Fruit fly (Drosophila melanogaster): Measurements from ENCODE around the gene CG13280.

The CG13280 gene

dm6 chr2L:16868897-16869324 is 48.0 kb upstream of the CG13280 start (continued):
- TF ChIP-seq CG1603 (tag; optimal IDR thresholded peaks at IDR 0.05): no peak
- TF ChIP-seq al (GFP tag; IDR thresholded peaks at IDR 0.05): no peak
- TF ChIP-seq Nf-YB (GFP tag; optimal IDR thresholded peaks at IDR 0.05): peak; percentile 34
- peak; percentile 37 for TF ChIP-seq CG8388 (GFP tag; optimal IDR thresholded peaks at IDR 0.05)
- TF ChIP-seq CG10431 (GFP tag; optimal IDR thresholded peaks at IDR 0.05): no peak
- TF ChIP-seq gem (tag; optimal IDR thresholded peaks at IDR 0.05): peak; percentile 76
- TF ChIP-seq CG11247 (GFP tag; IDR thresholded peaks at IDR 0.05): no peak
- TF ChIP-seq ranshi (GFP tag; IDR thresholded peaks at IDR 0.05): no peak
- TF ChIP-seq Side (GFP tag; optimal IDR thresholded peaks at IDR 0.05): no peak
- TF ChIP-seq CG7357 (GFP tag; IDR thresholded peaks at IDR 0.05): peak; percentile 52; the same call in 1 of the 3 replicates
- no peak for TF ChIP-seq pzg (GFP tag; optimal IDR thresholded peaks at IDR 0.05)
- peak; percentile 75 for TF ChIP-seq dysf (GFP tag; IDR thresholded peaks at IDR 0.05)
- TF ChIP-seq sr (GFP tag; IDR thresholded peaks at IDR 0.05): no peak
- TF ChIP-seq inv (GFP tag; IDR thresholded peaks at IDR 0.05; ENCODE audit: partially characterized antibody): no peak
- TF ChIP-seq CG3838 (GFP tag; optimal IDR thresholded peaks at IDR 0.05): no peak
- peak; percentile 33 for TF ChIP-seq CG17385 (GFP tag; optimal IDR thresholded peaks at IDR 0.05)
- TF ChIP-seq ttk (GFP tag; IDR thresholded peaks at IDR 0.05): peak; percentile 71
- TF ChIP-seq cad (GFP tag; optimal IDR thresholded peaks at IDR 0.05): no peak
- no peak for TF ChIP-seq CG4360 (GFP tag; IDR thresholded peaks at IDR 0.05)
- TF ChIP-seq Opbp (GFP tag; IDR thresholded peaks at IDR 0.05; ENCODE audit: partially characterized antibody): no peak; the same call in 2 of the 3 replicates
- TF ChIP-seq CG18764 (GFP tag; optimal IDR thresholded peaks at IDR 0.05): no peak
- no peak for TF ChIP-seq CG10321 (GFP tag; IDR thresholded peaks at IDR 0.05)
- TF ChIP-seq fd3F (GFP tag; optimal IDR thresholded peaks at IDR 0.05): peak; percentile 1
- TF ChIP-seq CTCF (GFP tag; optimal IDR thresholded peaks at IDR 0.05): no peak
- no peak for TF ChIP-seq CG8281 (tag; optimal IDR thresholded peaks at IDR 0.05)
- no peak for TF ChIP-seq HLH54F (GFP tag; optimal IDR thresholded peaks at IDR 0.05)
- no peak for TF ChIP-seq pb (GFP tag; optimal IDR thresholded peaks at IDR 0.05)
- no peak for TF ChIP-seq CG1832 (GFP tag; optimal IDR thresholded peaks at IDR 0.05)
- TF ChIP-seq CG43689 (GFP tag; IDR thresholded peaks at IDR 0.05): no peak
- no peak for TF ChIP-seq D19B (GFP tag; optimal IDR thresholded peaks at IDR 0.05)
- peak; percentile 72 for TF ChIP-seq CG2712 (tag; optimal IDR thresholded peaks at IDR 0.05)
- peak; percentile 41; the same call in 1 of the 2 replicates for TF ChIP-seq Xrp1 (GFP tag; IDR thresholded peaks at IDR 0.05)
- peak; percentile 72 for TF ChIP-seq crol (GFP tag; IDR thresholded peaks at IDR 0.05)
- no peak for TF ChIP-seq sna (GFP tag; IDR thresholded peaks at IDR 0.05; ENCODE audit: partially characterized antibody)
- no peak for TF ChIP-seq fd64A (GFP tag; optimal IDR thresholded peaks at IDR 0.05)
- TF ChIP-seq D (optimal IDR thresholded peaks at IDR 0.05): no peak
- TF ChIP-seq D (GFP tag; optimal IDR thresholded peaks at IDR 0.05): peak; percentile 24
- TF ChIP-seq CG31365 (tag; optimal IDR thresholded peaks at IDR 0.05): no peak
- TF ChIP-seq CG17186 (GFP tag; optimal IDR thresholded peaks at IDR 0.05): no peak
- TF ChIP-seq CG10267 (tag; optimal IDR thresholded peaks at IDR 0.05): peak; percentile 29
- peak; percentile 73 for TF ChIP-seq lmd (GFP tag; IDR thresholded peaks at IDR 0.05)
- no peak for TF ChIP-seq lov (optimal IDR thresholded peaks at IDR 0.05)
- no peak for TF ChIP-seq lov (GFP tag; IDR thresholded peaks at IDR 0.05)
- TF ChIP-seq fu2 (GFP tag; optimal IDR thresholded peaks at IDR 0.05): no peak
- no peak for TF ChIP-seq CG2129 (GFP tag; IDR thresholded peaks at IDR 0.05; ENCODE audit: partially characterized antibody)
- peak; percentile 1 for TF ChIP-seq run (tag; optimal IDR thresholded peaks at IDR 0.05)
- TF ChIP-seq ken (GFP tag; IDR thresholded peaks at IDR 0.05): no peak
- no peak for TF ChIP-seq CG9876 (GFP tag; optimal IDR thresholded peaks at IDR 0.05)
- no peak for TF ChIP-seq Ravus (GFP tag; IDR thresholded peaks at IDR 0.05)
- TF ChIP-seq CG15073 (GFP tag; optimal IDR thresholded peaks at IDR 0.05): no peak
- TF ChIP-seq Taf1 (GFP tag; IDR thresholded peaks at IDR 0.05): 0 out of 2 replicates have a peak, but pooled peaks have one; percentile 6
- TF ChIP-seq CG16815 (GFP tag; optimal IDR thresholded peaks at IDR 0.05): no peak
- no peak for TF ChIP-seq CG34422 (GFP tag; IDR thresholded peaks at IDR 0.05)

Measured in whole organism, embryonic.